Fruit fly (Drosophila melanogaster) whole organism, embryonic: ENCODE results near the gene Jhbp5.

ENCODE experiments used
- BEAF-32 ChIP-seq: fragments of 200-800 bp; sonication (Bioruptor generic); optimal IDR thresholded peaks from 3 replicates; lab custom pipeline; 2017; ENCODE audit warnings: missing biosample characterization, missing genetic modification characterization, mild to moderate bottlenecking, moderate library complexity, missing genetic modification reagents
- CG10565 ChIP-seq: fragments of 200-800 bp; sonication (Bioruptor generic); optimal IDR thresholded peaks from 3 replicates; lab custom pipeline; 2016; ENCODE audit warnings: missing biosample characterization, mild to moderate bottlenecking, missing genetic modification characterization
- CG10979 ChIP-seq: fragments of 200-800 bp; sonication (Bioruptor generic); optimal IDR thresholded peaks from 2 replicates; lab custom pipeline; 2018; ENCODE audit warnings: missing biosample characterization, mild to moderate bottlenecking, missing genetic modification characterization, moderate library complexity
- CG12744 ChIP-seq: fragments of 200-800 bp; sonication (Bioruptor generic); optimal IDR thresholded peaks from 2 replicates; lab custom pipeline; 2016; ENCODE audit warnings: missing biosample characterization, missing genetic modification characterization
- CG15514 ChIP-seq: fragments of 200-800 bp; sonication (Bioruptor generic); optimal IDR thresholded peaks from 3 replicates; lab custom pipeline; 2017; ENCODE audit warnings: missing biosample characterization, missing genetic modification characterization, mild to moderate bottlenecking, moderate library complexity, missing genetic modification reagents
- CG16815 ChIP-seq: fragments of 200-800 bp; sonication (Bioruptor generic); optimal IDR thresholded peaks from 3 replicates; lab custom pipeline; 2017; ENCODE audit warnings: missing biosample characterization, mild to moderate bottlenecking, missing genetic modification characterization
- CG2120 ChIP-seq: fragments of 200-800 bp; sonication (Bioruptor generic); optimal IDR thresholded peaks from 3 replicates; lab custom pipeline; 2016; ENCODE audit warnings: missing biosample characterization, missing genetic modification characterization
- CG2199 ChIP-seq: fragments of 200-800 bp; sonication (Bioruptor generic); IDR thresholded peaks from 3 replicates; pipeline ENCODE4 v1.3.6; 2022; ENCODE audit warnings: missing biosample characterization, missing genetic modification characterization
- CG30403 ChIP-seq: fragments of 200-800 bp; sonication (Bioruptor generic); optimal IDR thresholded peaks from 3 replicates; lab custom pipeline; 2016; ENCODE audit warnings: missing biosample characterization, missing genetic modification characterization
- CG3281 ChIP-seq: fragments of 200-800 bp; sonication (Bioruptor generic); optimal IDR thresholded peaks from 3 replicates; lab custom pipeline; 2017; ENCODE audit warnings: missing biosample characterization, mild to moderate bottlenecking, missing genetic modification characterization
- CG33213 ChIP-seq: fragments of 200-800 bp; sonication (Bioruptor generic); optimal IDR thresholded peaks from 3 replicates; lab custom pipeline; 2016; ENCODE audit warnings: missing biosample characterization, missing genetic modification characterization
- CG3726 ChIP-seq: fragments of 200-800 bp; sonication (Bioruptor generic); IDR thresholded peaks from 3 replicates; pipeline ENCODE4, ENCODE4 v1.3.6; 2022; ENCODE audit warnings: missing biosample characterization, missing genetic modification characterization
- CG4328 ChIP-seq: fragments of 200-800 bp; sonication (Bioruptor generic); optimal IDR thresholded peaks from 3 replicates; lab custom pipeline; 2017; ENCODE audit warnings: missing biosample characterization, missing genetic modification reagents, missing genetic modification characterization
- CG4360 ChIP-seq: fragments of 200-800 bp; sonication (Bioruptor generic); IDR thresholded peaks from 2 replicates; pipeline ENCODE4 v1.3.6; 2022; ENCODE audit warnings: missing biosample characterization, missing genetic modification characterization
- CG6254 ChIP-seq: fragments of 200-800 bp; sonication (Bioruptor generic); optimal IDR thresholded peaks from 3 replicates; lab custom pipeline; 2017; ENCODE audit warnings: mild to moderate bottlenecking, missing biosample characterization, missing genetic modification reagents, missing genetic modification characterization
- CG6654 ChIP-seq: fragments of 200-800 bp; sonication (Bioruptor generic); optimal IDR thresholded peaks from 2 replicates; lab custom pipeline; 2017; ENCODE audit warnings: missing biosample characterization, mild to moderate bottlenecking, missing genetic modification characterization
- CG7556 ChIP-seq: fragments of 200-800 bp; sonication (Bioruptor generic); optimal IDR thresholded peaks from 2 replicates; lab custom pipeline; 2017; ENCODE audit warnings: missing biosample characterization, mild to moderate bottlenecking, missing genetic modification characterization
- CG8478 ChIP-seq: fragments of >200 bp; optimal IDR thresholded peaks from 2 replicates; lab custom pipeline; 2018
- CG9215 ChIP-seq: fragments of 200-800 bp; sonication (Bioruptor generic); IDR thresholded peaks from 2 replicates; pipeline ENCODE4 v1.3.6; 2022; ENCODE audit warnings: missing biosample characterization, missing genetic modification characterization
- CHES-1-like ChIP-seq: fragments of 200-800 bp; sonication (Bioruptor generic); optimal IDR thresholded peaks from 2 replicates; lab custom pipeline; 2016; ENCODE audit warnings: missing biosample characterization, missing genetic modification characterization
- Doc3 ChIP-seq: fragments of 200-800 bp; sonication (Bioruptor generic); IDR thresholded peaks from 3 replicates; pipeline ENCODE4 v1.3.6; 2022; ENCODE audit warnings: missing biosample characterization, missing genetic modification characterization; ENCODE audit not compliant: partially characterized antibody
- Dref ChIP-seq: fragments of 200-800 bp; sonication (Bioruptor generic); IDR thresholded peaks from 2 replicates; pipeline ENCODE4 v1.3.6; 2022; ENCODE audit warnings: missing biosample characterization, missing genetic modification characterization
- Ets97D ChIP-seq: fragments of 200-800 bp; sonication (Bioruptor generic); optimal IDR thresholded peaks from 3 replicates; lab custom pipeline; 2016; ENCODE audit warnings: missing biosample characterization, missing genetic modification characterization
- H2.0 ChIP-seq: fragments of 200-800 bp; sonication (Bioruptor generic); IDR thresholded peaks from 2 replicates; pipeline ENCODE4 v1.3.6; 2022; ENCODE audit warnings: missing biosample characterization, missing genetic modification characterization
- HLHmδ ChIP-seq: fragments of 200-800 bp; sonication (Bioruptor generic); optimal IDR thresholded peaks from 2 replicates; lab custom pipeline; 2018; ENCODE audit warnings: missing biosample characterization, mild to moderate bottlenecking, missing genetic modification characterization, moderate library complexity
- HmgD ChIP-seq: fragments of 200-800 bp; sonication (Bioruptor generic); optimal IDR thresholded peaks from 3 replicates; lab custom pipeline; 2016; ENCODE audit warnings: missing biosample characterization, missing genetic modification characterization
- Hsf ChIP-seq: fragments of 200-800 bp; sonication (Bioruptor generic); optimal IDR thresholded peaks from 3 replicates; lab custom pipeline; 2016; ENCODE audit warnings: missing biosample characterization, missing genetic modification characterization
- Lim3 ChIP-seq: fragments of 200-800 bp; sonication (Bioruptor generic); IDR thresholded peaks from 2 replicates; pipeline ENCODE4 v1.3.6; 2022; ENCODE audit warnings: missing biosample characterization, missing genetic modification characterization
- Lpt ChIP-seq: fragments of >200 bp; optimal IDR thresholded peaks from 2 replicates; lab custom pipeline; 2018; ENCODE audit warnings: missing biosample characterization, missing genetic modification characterization
- Ssrp ChIP-seq: fragments of 200-800 bp; sonication (Bioruptor generic); optimal IDR thresholded peaks from 2 replicates; lab custom pipeline; 2018; ENCODE audit warnings: missing biosample characterization, mild to moderate bottlenecking, missing genetic modification characterization, moderate library complexity
- Usf ChIP-seq: fragments of 200-800 bp; sonication (Bioruptor generic); optimal IDR thresholded peaks from 2 replicates; lab custom pipeline; 2017; ENCODE audit warnings: missing genotype, missing biosample characterization, missing genetic modification characterization
- amos ChIP-seq: fragments of 200-800 bp; sonication (Bioruptor generic); IDR thresholded peaks from 2 replicates; pipeline ENCODE4 v1.3.6; 2022; ENCODE audit warnings: missing biosample characterization, missing genetic modification characterization; ENCODE audit not compliant: partially characterized antibody
- bowl ChIP-seq: fragments of 200-800 bp; sonication (Bioruptor generic); IDR thresholded peaks from 2 replicates; pipeline ENCODE4 v1.3.6; 2022; ENCODE audit warnings: missing biosample characterization, missing genetic modification characterization
- chinmo ChIP-seq: fragments of 200-800 bp; sonication (Bioruptor generic); IDR thresholded peaks from 4 replicates; pipeline ENCODE4 v1.3.6; 2022; ENCODE audit warnings: missing biosample characterization, missing genetic modification characterization; ENCODE audit not compliant: partially characterized antibody
- dm ChIP-seq: fragments of 200-800 bp; sonication (Bioruptor generic); optimal IDR thresholded peaks from 3 replicates; lab custom pipeline; 2016; ENCODE audit warnings: missing biosample characterization, missing genetic modification characterization
- exex ChIP-seq: fragments of 200-800 bp; sonication (Bioruptor generic); optimal IDR thresholded peaks from 4 replicates; lab custom pipeline; 2018; ENCODE audit warnings: missing biosample characterization, mild to moderate bottlenecking, missing genetic modification characterization, moderate library complexity
- eyg ChIP-seq: fragments of 200-800 bp; sonication (Bioruptor generic); optimal IDR thresholded peaks from 3 replicates; lab custom pipeline; 2016; ENCODE audit warnings: missing biosample characterization, missing genetic modification characterization
- fd96Cb ChIP-seq: fragments of 200-800 bp; sonication (Bioruptor generic); optimal IDR thresholded peaks from 2 replicates; lab custom pipeline; 2018; ENCODE audit warnings: missing biosample characterization, mild to moderate bottlenecking, missing genetic modification characterization, moderate library complexity
- hkb ChIP-seq, 2 experiments: fragments of 200-800 bp in 1 of 2; fragments of >200 bp in 1 of 2; sonication (Bioruptor generic) in 1 of 2; IDR thresholded peaks in 1 of 2; optimal IDR thresholded peaks in 1 of 2; 2 replicates each; pipeline versions ENCODE4 v1.3.6 to Lab custom; 2017 to 2022; ENCODE audit warnings: missing biosample characterization in 1 of 2, missing genetic modification characterization in 1 of 2
- lbe ChIP-seq: fragments of 200-800 bp; sonication (Bioruptor generic); optimal IDR thresholded peaks from 2 replicates; lab custom pipeline; 2016; ENCODE audit warnings: missing biosample characterization, mild to moderate bottlenecking, missing genetic modification characterization
- p53 ChIP-seq: fragments of 200-800 bp; sonication (Bioruptor generic); optimal IDR thresholded peaks from 2 replicates; lab custom pipeline; 2016; ENCODE audit warnings: missing biosample characterization, missing genetic modification characterization
- pan ChIP-seq, 4 experiments: fragments of >200 bp in 3 of 4; fragments of 200-800 bp in 1 of 4; sonication (Bioruptor generic) in 1 of 4; optimal IDR thresholded peaks in 3 of 4; IDR thresholded peaks in 1 of 4; 2 replicates each; pipeline versions ENCODE4 v1.3.6 to Lab custom; 2017 to 2022; ENCODE audit warnings: missing biosample characterization in 2 of 4, missing genetic modification characterization in 2 of 4, mixed read lengths in 1 of 4
- sc ChIP-seq, 3 experiments: fragments of >200 bp in 2 of 3; fragments of 200-800 bp in 1 of 3; sonication (Bioruptor generic) in 1 of 3; optimal IDR thresholded peaks; 2 replicates in 2 of 3; 3 replicates in 1 of 3; lab custom pipeline; 2017; ENCODE audit warnings: mild to moderate bottlenecking in 1 of 3, missing biosample characterization in 1 of 3, missing genetic modification characterization in 1 of 3, missing genetic modification reagents in 1 of 3
- sens-2 ChIP-seq: fragments of 200-800 bp; sonication (Bioruptor generic); IDR thresholded peaks from 2 replicates; pipeline ENCODE4 v1.3.6; 2022; ENCODE audit warnings: missing biosample characterization, missing genetic modification characterization
- stc ChIP-seq: fragments of 200-800 bp; sonication (Bioruptor generic); IDR thresholded peaks from 2 replicates; pipeline ENCODE4 v1.3.6; 2022; ENCODE audit warnings: missing biosample characterization, missing genetic modification characterization
- tll ChIP-seq, 2 experiments: fragments of 200-800 bp in 1 of 2; fragments of >200 bp in 1 of 2; sonication (Bioruptor generic) in 1 of 2; optimal IDR thresholded peaks; 2 replicates each; lab custom pipeline; 2017 to 2019; ENCODE audit warnings: missing biosample characterization in 2 of 2, missing genetic modification characterization in 2 of 2, mild to moderate bottlenecking in 1 of 2, moderate library complexity in 1 of 2
- ttk ChIP-seq: fragments of 200-800 bp; sonication (Bioruptor generic); IDR thresholded peaks from 2 replicates; pipeline ENCODE4 v2.1.2; 2022; ENCODE audit warnings: missing biosample characterization, missing genetic modification characterization
- unpg ChIP-seq: fragments of 200-800 bp; sonication (Bioruptor generic); optimal IDR thresholded peaks from 3 replicates; lab custom pipeline; 2018; ENCODE audit warnings: missing biosample characterization, mild to moderate bottlenecking, missing genetic modification characterization, moderate library complexity
- zf30C ChIP-seq: fragments of 200-800 bp; sonication (Bioruptor generic); optimal IDR thresholded peaks from 3 replicates; lab custom pipeline; 2018; ENCODE audit warnings: missing biosample characterization, mild to moderate bottlenecking, missing genetic modification characterization
- zfh1 ChIP-seq: fragments of 200-800 bp; sonication (Bioruptor generic); IDR thresholded peaks from 3 replicates; pipeline ENCODE4 v1.3.6; 2022; ENCODE audit warnings: missing biosample characterization, missing genetic modification characterization

Gene Jhbp5

DNA sequence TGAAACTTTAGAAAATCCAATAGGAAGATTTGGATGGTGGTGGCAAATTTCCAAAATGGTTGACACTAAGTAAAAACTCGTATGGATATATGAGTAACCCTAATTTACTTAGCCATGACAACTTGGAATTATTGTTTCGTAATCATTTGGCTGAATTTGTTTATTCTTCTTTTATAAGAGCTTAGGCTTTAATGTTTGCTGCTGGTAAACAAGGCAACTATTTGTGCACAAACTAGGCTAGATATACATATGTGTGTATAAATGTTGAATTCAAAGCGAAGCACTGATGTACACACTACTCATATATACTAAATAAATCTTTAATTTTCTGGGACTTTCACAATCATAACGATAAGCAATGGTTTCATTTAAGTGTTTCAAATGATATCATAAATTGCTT lies 40.0 kb downstream of the Jhbp5 start (continued):
- TF ChIP-seq zfh1 (GFP tag; lab: Robert Waterston, UW) (no peak), CG9215 (GFP tag; lab: Robert Waterston, UW) (no peak), CG2120 (GFP tag; lab: Kevin White, UChicago) (no peak), Lim3 (GFP tag; lab: Robert Waterston, UW) (no peak), CG15514 (GFP tag; lab: Kevin White, UChicago) (peak; percentile 18), CG16815 (no peak), CG30403 (GFP tag; lab: Kevin White, UChicago) (no peak), CG3281 (peak; percentile 55), CG33213 (GFP tag; lab: Kevin White, UChicago) (peak; percentile 29), HLHmδ (GFP tag; lab: Kevin White, UChicago) (no peak), CG10979 (no peak), Usf (GFP tag; lab: Kevin White, UChicago) (no peak), CG2199 (GFP tag; lab: Robert Waterston, UW) (no peak), CHES-1-like (no peak), HmgD (no peak), sc (optimal IDR thresholded peaks at IDR 0.05; lab: Kevin White, UChicago) (no peak), sc (GFP tag; optimal IDR thresholded peaks at IDR 0.05; lab: Kevin White, UChicago) (peak; percentile 42), CG7556 (GFP tag; lab: Kevin White, UChicago) (peak; percentile 25), unpg (GFP tag; lab: Kevin White, UChicago) (peak; percentile 61), Ssrp (tag; lab: Kevin White, UChicago) (no peak), dm (GFP tag; lab: Kevin White, UChicago) (no peak), Doc3 (GFP tag; lab: Robert Waterston, UW) (no peak), bowl (GFP tag; lab: Robert Waterston, UW) (no peak), Lpt (GFP tag; lab: Kevin White, UChicago) (no peak), ttk (GFP tag; lab: Robert Waterston, UW) (no peak), fd96Cb (tag; lab: Kevin White, UChicago) (peak; percentile 20), BEAF-32 (no peak), Dref (GFP tag; lab: Robert Waterston, UW) (no peak), H2.0 (GFP tag; lab: Robert Waterston, UW) (no peak), exex (tag; lab: Kevin White, UChicago) (no peak), zf30C (GFP tag; lab: Kevin White, UChicago) (no peak), sens-2 (GFP tag; lab: Robert Waterston, UW) (no peak), chinmo (GFP tag; lab: Robert Waterston, UW) (no peak), CG6654 (GFP tag; lab: Kevin White, UChicago) (no peak), CG4360 (no peak), CG3726 (GFP tag; lab: Robert Waterston, UW) (no peak), lbe (GFP tag; lab: Kevin White, UChicago) (no peak), CG12744 (GFP tag; lab: Kevin White, UChicago) (no peak), tll (GFP tag; optimal IDR thresholded peaks at IDR 0.05; lab: Kevin White, UChicago) (no peak), CG10565 (GFP tag; lab: Kevin White, UChicago) (no peak), CG8478 (lab: Kevin White, UChicago) (no peak), stc (GFP tag; lab: Robert Waterston, UW) (no peak), CG6254 (GFP tag; lab: Kevin White, UChicago) (peak; percentile 41), p53 (no peak), CG4328 (GFP tag; lab: Kevin White, UChicago) (peak; percentile 62), hkb (optimal IDR thresholded peaks at IDR 0.05; lab: Kevin White, UChicago) (no peak), hkb (GFP tag; IDR thresholded peaks at IDR 0.05; lab: Robert Waterston, UW) (no peak), Hsf (no peak), pan (optimal IDR thresholded peaks at IDR 0.05; lab: Kevin White, UChicago) (no peak), pan (GFP tag; optimal IDR thresholded peaks at IDR 0.05 in 1 of 2, IDR thresholded peaks at IDR 0.05 in 1 of 2) (no peak), eyg (no peak), Ets97D (no peak), amos (GFP tag; lab: Robert Waterston, UW) (no peak)
